Fruit fly (Drosophila melanogaster) whole organism, adult: Measurements from ENCODE around the gene CG13300.

Source experiments
- CG11617 ChIP-seq: fragments of 200-800 bp; sonication (Bioruptor generic); optimal IDR thresholded peaks from 2 replicates; lab custom pipeline; 2017; ENCODE audit warnings: mild to moderate bottlenecking, missing biosample characterization, missing genetic modification reagents, missing genetic modification characterization
- CG12768 ChIP-seq: fragments of 200-800 bp; sonication (Bioruptor generic); optimal IDR thresholded peaks from 2 replicates; lab custom pipeline; 2017; ENCODE audit warnings: missing biosample characterization, missing genetic modification characterization, mild to moderate bottlenecking, moderate library complexity, missing genetic modification reagents
- CG14711 ChIP-seq: fragments of 200-800 bp; sonication (Bioruptor generic); optimal IDR thresholded peaks from 2 replicates; lab custom pipeline; 2018; ENCODE audit warnings: missing biosample characterization, mild to moderate bottlenecking, missing genetic modification characterization, moderate library complexity
- CG1620 ChIP-seq: fragments of 200-800 bp; sonication (Bioruptor generic); optimal IDR thresholded peaks from 2 replicates; lab custom pipeline; 2016; ENCODE audit warnings: missing biosample characterization, missing genetic modification characterization
- CG33017 ChIP-seq: fragments of 200-800 bp; sonication (Bioruptor generic); optimal IDR thresholded peaks from 2 replicates; lab custom pipeline; 2018; ENCODE audit warnings: missing biosample characterization, mild to moderate bottlenecking, missing genetic modification characterization, moderate library complexity
- CG5204 ChIP-seq: fragments of 200-800 bp; sonication (Bioruptor generic); optimal IDR thresholded peaks from 2 replicates; lab custom pipeline; 2016; ENCODE audit warnings: missing biosample characterization, missing genetic modification characterization
- CG7045 ChIP-seq: fragments of 200-800 bp; sonication (Bioruptor generic); optimal IDR thresholded peaks from 2 replicates; lab custom pipeline; 2017; ENCODE audit warnings: missing biosample characterization, mild to moderate bottlenecking, missing genetic modification characterization
- CG7101 ChIP-seq: fragments of 200-800 bp; sonication (Bioruptor generic); optimal IDR thresholded peaks from 2 replicates; lab custom pipeline; 2018; ENCODE audit warnings: missing biosample characterization, mild to moderate bottlenecking, missing genetic modification characterization, moderate library complexity
- Clk ChIP-seq: fragments of 200-800 bp; sonication (Bioruptor generic); optimal IDR thresholded peaks from 2 replicates; lab custom pipeline; 2017; ENCODE audit warnings: missing biosample characterization, missing genetic modification characterization
- Crg-1 ChIP-seq: fragments of 200-800 bp; sonication (Bioruptor generic); optimal IDR thresholded peaks from 2 replicates; lab custom pipeline; 2016; ENCODE audit warnings: missing biosample characterization, missing genetic modification characterization
- Hr96 ChIP-seq: fragments of 200-800 bp; sonication (Bioruptor generic); optimal IDR thresholded peaks from 2 replicates; lab custom pipeline; 2016; ENCODE audit warnings: missing biosample characterization, missing genetic modification characterization
- Mnt ChIP-seq: fragments of 200-800 bp; sonication (Bioruptor generic); optimal IDR thresholded peaks from 2 replicates; lab custom pipeline; 2016; ENCODE audit warnings: missing biosample characterization, mild to moderate bottlenecking, missing genetic modification characterization
- bab1 ChIP-seq: fragments of 200-800 bp; sonication (Bioruptor generic); optimal IDR thresholded peaks from 3 replicates; lab custom pipeline; 2019; ENCODE audit warnings: missing biosample characterization, mild to moderate bottlenecking, missing genetic modification characterization, moderate library complexity
- cic ChIP-seq: fragments of 200-800 bp; sonication (Bioruptor generic); optimal IDR thresholded peaks from 2 replicates; lab custom pipeline; 2017; ENCODE audit warnings: missing biosample characterization, mild to moderate bottlenecking, missing genetic modification characterization, moderate library complexity
- cnc ChIP-seq, 2 experiments: fragments of >200 bp; optimal IDR thresholded peaks; 2 replicates each; lab custom pipeline; 2017
- kay ChIP-seq: fragments of 200-800 bp; sonication (Bioruptor generic); peaks from one replicate; lab custom pipeline; 2016; ENCODE audit warnings: missing biosample characterization, missing genetic modification characterization, borderline replicate concordance
- ovo ChIP-seq: fragments of 200-800 bp; sonication (Bioruptor generic); optimal IDR thresholded peaks from 2 replicates; lab custom pipeline; 2016; ENCODE audit warnings: missing biosample characterization, missing genetic modification characterization
- pad ChIP-seq: fragments of 200-800 bp; sonication (Bioruptor generic); optimal IDR thresholded peaks from 3 replicates; lab custom pipeline; 2017; ENCODE audit warnings: missing biosample characterization, missing genetic modification characterization, mild to moderate bottlenecking, moderate library complexity, missing genetic modification reagents
- tj ChIP-seq: fragments of 200-800 bp; sonication (Bioruptor generic); optimal IDR thresholded peaks from 3 replicates; lab custom pipeline; 2017; ENCODE audit warnings: missing biosample characterization, mild to moderate bottlenecking, missing genetic modification characterization, moderate library complexity
- toe ChIP-seq: fragments of 200-800 bp; sonication (Bioruptor generic); optimal IDR thresholded peaks from 2 replicates; lab custom pipeline; 2016; ENCODE audit warnings: missing biosample characterization, missing genetic modification characterization

The CG13300 gene

DNA sequence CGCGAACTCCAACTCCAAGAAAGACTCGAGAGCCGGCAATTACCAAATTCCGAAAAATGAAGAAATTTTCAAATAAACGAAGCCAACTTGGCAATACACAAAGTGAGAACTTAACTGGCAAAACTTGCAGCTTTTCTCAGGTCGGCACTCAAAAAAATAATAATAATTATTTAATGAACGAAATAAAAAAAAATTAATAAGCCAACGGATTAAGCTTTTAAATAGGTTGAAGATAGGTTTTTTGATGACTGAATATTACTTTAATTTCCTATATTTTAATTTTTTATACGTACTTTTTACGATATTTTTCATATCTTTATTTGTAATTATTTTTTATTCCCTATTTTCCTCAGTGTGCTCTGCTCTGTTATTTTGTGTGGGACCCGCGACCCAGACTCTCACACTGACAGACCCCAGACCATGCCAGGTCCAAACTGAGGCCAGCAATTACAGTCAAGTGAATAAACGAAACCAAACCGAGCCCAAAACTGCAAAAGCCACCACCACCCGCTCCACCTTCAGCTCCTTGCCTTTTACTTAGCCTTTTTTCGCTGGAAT, 17.5 kb upstream of the CG13300 start:
- TF ChIP-seq toe (GFP tag; lab: Kevin White, UChicago) = no peak
- TF ChIP-seq Clk (GFP tag; lab: Kevin White, UChicago) = no peak

DNA sequence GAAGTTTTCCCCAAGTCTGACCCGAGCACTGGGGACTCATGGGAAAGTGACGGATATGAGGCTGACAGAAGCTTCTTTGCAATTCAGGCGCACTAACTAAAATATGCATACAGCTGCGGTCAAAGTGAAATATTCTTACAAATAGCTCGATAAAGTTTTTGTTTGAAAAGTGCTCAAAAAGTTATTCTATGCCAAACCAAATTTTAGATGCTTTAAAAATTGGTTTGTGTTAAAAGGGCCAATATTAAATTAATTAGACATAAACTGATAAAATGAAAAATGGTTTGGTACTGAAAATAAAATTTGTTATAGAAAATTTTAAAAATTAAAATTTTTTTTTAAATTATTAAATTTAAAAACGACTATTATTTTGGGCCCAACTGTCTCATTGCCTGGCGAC, 14.4 kb upstream of the CG13300 start:
- TF ChIP-seq kay (GFP tag; lab: Kevin White, UChicago) (no peak), cnc (optimal IDR thresholded peaks at IDR 0.05; lab: Kevin White, UChicago) (no peak), Hr96 (GFP tag; lab: Kevin White, UChicago) (no peak), tj (GFP tag; lab: Kevin White, UChicago) (no peak), toe (GFP tag; lab: Kevin White, UChicago) (no peak), pad (GFP tag; lab: Kevin White, UChicago) (no peak), bab1 (GFP tag; lab: Kevin White, UChicago) (no peak), cic (GFP tag; lab: Kevin White, UChicago) (no peak)

dm6 chr3L:6364217-6364616, 12.0 kb upstream of the CG13300 start:
- TF ChIP-seq CG14711 (no peak), CG7101 (tag; lab: Kevin White, UChicago) (no peak), toe (GFP tag; lab: Kevin White, UChicago) (no peak), cic (GFP tag; lab: Kevin White, UChicago) (no peak)

- no peak for TF ChIP-seq Crg-1 (GFP tag; lab: Kevin White, UChicago)
- TF ChIP-seq CG11617 = no peak
- TF ChIP-seq Mnt (GFP tag; lab: Kevin White, UChicago) = no peak
- no peak for TF ChIP-seq CG33017 (tag; lab: Kevin White, UChicago)
- no peak for TF ChIP-seq tj (GFP tag; lab: Kevin White, UChicago)
- no peak for TF ChIP-seq CG14711
- TF ChIP-seq CG12768 (GFP tag; lab: Kevin White, UChicago) = no peak
- TF ChIP-seq CG1620 (GFP tag; lab: Kevin White, UChicago) = no peak
- no peak for TF ChIP-seq Hr96 (GFP tag; lab: Kevin White, UChicago)
- no peak for TF ChIP-seq CG7101 (tag; lab: Kevin White, UChicago)
- no peak for TF ChIP-seq CG5204
- TF ChIP-seq Clk (GFP tag; lab: Kevin White, UChicago) = no peak
- no peak for TF ChIP-seq toe (GFP tag; lab: Kevin White, UChicago)
- no peak for TF ChIP-seq bab1 (GFP tag; lab: Kevin White, UChicago)
- no peak for TF ChIP-seq cnc (optimal IDR thresholded peaks at IDR 0.05; lab: Kevin White, UChicago)
- no peak for TF ChIP-seq cic (GFP tag; lab: Kevin White, UChicago)
- no peak for TF ChIP-seq kay (GFP tag; lab: Kevin White, UChicago)
- no peak for TF ChIP-seq CG7045 (GFP tag; lab: Kevin White, UChicago)
- no peak for TF ChIP-seq pad (GFP tag; lab: Kevin White, UChicago)
- no peak for TF ChIP-seq ovo
Observed at dm6 chr3L:6363626-6364025, 11.4 kb upstream of the CG13300 start.

DNA sequence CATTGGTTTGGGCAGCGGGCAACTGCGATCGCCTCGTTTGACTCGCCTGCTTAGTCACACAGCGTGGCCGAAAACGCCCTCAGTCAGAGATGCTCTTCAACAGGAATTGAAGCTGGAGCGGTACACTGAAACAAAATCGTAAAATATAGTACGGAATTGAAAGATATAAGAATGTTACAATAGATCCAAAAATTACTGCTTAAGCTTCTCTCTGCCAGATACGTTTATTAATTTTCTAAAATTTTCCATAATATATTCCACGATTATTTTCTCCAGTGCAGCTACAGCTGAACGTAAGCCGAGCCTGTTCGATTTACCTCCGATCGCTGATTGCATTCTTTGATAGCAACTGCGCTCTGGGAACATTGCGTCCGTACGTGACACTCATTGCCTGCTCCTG, 7.0 kb upstream of the CG13300 start:
- TF ChIP-seq Crg-1 (GFP tag; lab: Kevin White, UChicago) (no peak), bab1 (GFP tag; lab: Kevin White, UChicago) (no peak), tj (GFP tag; lab: Kevin White, UChicago) (no peak), kay (GFP tag; lab: Kevin White, UChicago) (no peak), ovo (no peak), CG7101 (tag; lab: Kevin White, UChicago) (no peak), CG5204 (no peak), Hr96 (GFP tag; lab: Kevin White, UChicago) (no peak), CG7045 (GFP tag; lab: Kevin White, UChicago) (no peak), cnc (optimal IDR thresholded peaks at IDR 0.05; lab: Kevin White, UChicago) (no peak), cic (GFP tag; lab: Kevin White, UChicago) (no peak), CG33017 (tag; lab: Kevin White, UChicago) (no peak), Mnt (GFP tag; lab: Kevin White, UChicago) (no peak)

DNA sequence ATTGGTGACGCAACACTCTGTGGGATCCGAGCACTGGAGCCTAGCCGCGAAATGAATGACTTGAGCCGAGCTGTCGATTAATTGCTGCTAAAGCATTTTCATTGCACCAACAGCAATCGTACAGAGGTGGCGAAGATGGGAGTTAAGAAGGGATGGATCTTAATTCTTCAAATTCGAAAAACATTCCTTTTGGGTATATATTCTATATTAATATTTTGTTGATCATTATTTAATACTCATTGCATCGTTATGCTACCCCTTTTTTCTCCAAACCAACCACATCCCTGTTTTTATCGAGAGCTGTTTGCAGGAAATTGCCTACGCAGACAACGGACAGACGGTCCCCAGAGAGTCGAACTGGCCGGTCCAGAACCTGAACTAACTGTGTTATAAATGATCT, 6.3 kb upstream of the CG13300 start:
- no peak for TF ChIP-seq Hr96 (GFP tag; lab: Kevin White, UChicago)
- no peak for TF ChIP-seq Mnt (GFP tag; lab: Kevin White, UChicago)
- no peak for TF ChIP-seq CG1620 (GFP tag; lab: Kevin White, UChicago)

DNA sequence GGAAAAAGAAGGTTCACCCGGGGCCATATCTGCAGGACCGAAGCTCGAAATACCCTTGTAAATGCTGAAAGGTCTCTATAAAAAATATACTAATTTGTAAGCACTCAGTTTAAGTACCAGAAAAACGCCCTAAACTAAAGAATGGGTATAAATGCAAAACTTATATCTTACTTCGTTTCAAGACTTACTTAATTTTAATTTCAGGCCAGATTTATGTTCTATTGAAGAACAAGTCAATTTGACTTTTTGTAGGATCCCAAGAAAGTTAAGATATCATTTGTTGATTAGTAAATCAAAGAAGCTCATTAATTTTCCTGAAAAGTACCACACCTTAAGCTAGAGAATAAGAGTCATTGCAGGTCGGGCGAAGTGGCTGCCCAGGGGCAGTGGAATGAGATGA, 5.0 kb upstream of the CG13300 start:
- TF ChIP-seq CG5204 = no peak
- TF ChIP-seq Hr96 (GFP tag; lab: Kevin White, UChicago) = no peak
- TF ChIP-seq CG33017 (tag; lab: Kevin White, UChicago) = no peak
- no peak for TF ChIP-seq CG12768 (GFP tag; lab: Kevin White, UChicago)
- TF ChIP-seq CG14711 = no peak
- TF ChIP-seq CG1620 (GFP tag; lab: Kevin White, UChicago) = no peak
- TF ChIP-seq Clk (GFP tag; lab: Kevin White, UChicago) = no peak
- no peak for TF ChIP-seq CG11617
- no peak for TF ChIP-seq tj (GFP tag; lab: Kevin White, UChicago)
- TF ChIP-seq bab1 (GFP tag; lab: Kevin White, UChicago) = no peak
- TF ChIP-seq ovo = no peak
- no peak for TF ChIP-seq toe (GFP tag; lab: Kevin White, UChicago)
- TF ChIP-seq CG7045 (GFP tag; lab: Kevin White, UChicago) = no peak
- no peak for TF ChIP-seq Mnt (GFP tag; lab: Kevin White, UChicago)
- no peak for TF ChIP-seq cnc (optimal IDR thresholded peaks at IDR 0.05; lab: Kevin White, UChicago)
- TF ChIP-seq pad (GFP tag; lab: Kevin White, UChicago) = no peak
- TF ChIP-seq Crg-1 (GFP tag; lab: Kevin White, UChicago) = no peak
- no peak for TF ChIP-seq kay (GFP tag; lab: Kevin White, UChicago)
- TF ChIP-seq CG7101 (tag; lab: Kevin White, UChicago) = no peak
- TF ChIP-seq cic (GFP tag; lab: Kevin White, UChicago) = no peak
